Worm (Caenorhabditis elegans) whole organism, late embryonic: ENCODE results near the gene ZK1307.9.
A peak's percentile ranks its signal among the peaks of the same experiment; 100 is the strongest.

Experiments used
- C08G9.2 ChIP-seq: sonication (generic microtip); optimal IDR thresholded peaks from 2 replicates; lab custom pipeline; 2016; ENCODE audit warnings: mild to moderate bottlenecking, missing genetic modification characterization, moderate library complexity, missing compliant biosample characterization
- C38D4.7 ChIP-seq: fragments of 200-800 bp; sonication (Bioruptor generic); optimal IDR thresholded peaks from 2 replicates; lab custom pipeline; 2018; ENCODE audit warnings: mild to moderate bottlenecking, missing genetic modification characterization, moderate library complexity, missing compliant biosample characterization
- F13H6.1 ChIP-seq: sonication (generic microtip); optimal IDR thresholded peaks from 2 replicates; lab custom pipeline; 2016; ENCODE audit warnings: missing genetic modification characterization, missing compliant biosample characterization
- K02D7.2 ChIP-seq: sonication (generic microtip); optimal IDR thresholded peaks from 2 replicates; lab custom pipeline; 2017; ENCODE audit warnings: mild to moderate bottlenecking, missing genetic modification characterization, missing compliant biosample characterization
- K09A11.1 ChIP-seq: sonication (generic microtip); optimal IDR thresholded peaks from 2 replicates; lab custom pipeline; 2017; ENCODE audit warnings: antibody characterized with exemption, mild to moderate bottlenecking, missing genetic modification characterization, missing compliant biosample characterization; ENCODE audit not compliant: insufficient read depth
- ahr-1 ChIP-seq: sonication (generic microtip); optimal IDR thresholded peaks from 2 replicates; lab custom pipeline; 2016; ENCODE audit warnings: missing genetic modification characterization, missing compliant biosample characterization
- ama-1 ChIP-seq: fragments of 150-350 bp; optimal IDR thresholded peaks from 2 replicates; lab custom pipeline; 2014
- ceh-19 ChIP-seq: fragments of 200-800 bp; sonication (Bioruptor generic); optimal IDR thresholded peaks from 2 replicates; lab custom pipeline; 2018; ENCODE audit warnings: mild to moderate bottlenecking, missing genetic modification characterization, missing compliant biosample characterization
- ceh-22 ChIP-seq: sonication (generic microtip); optimal IDR thresholded peaks from 2 replicates; lab custom pipeline; 2017; ENCODE audit warnings: missing biosample characterization, missing genetic modification characterization
- ceh-24 ChIP-seq: sonication (generic microtip); optimal IDR thresholded peaks from 2 replicates; lab custom pipeline; 2016; ENCODE audit warnings: mild to moderate bottlenecking, missing genetic modification characterization, missing compliant biosample characterization
- ceh-34 ChIP-seq: sonication (generic microtip); optimal IDR thresholded peaks from 2 replicates; lab custom pipeline; 2016; ENCODE audit warnings: mild to moderate bottlenecking, missing genetic modification characterization, missing compliant biosample characterization
- ceh-48 ChIP-seq: sonication (generic microtip); optimal IDR thresholded peaks from 2 replicates; lab custom pipeline; 2016; ENCODE audit warnings: missing genetic modification characterization, inconsistent platforms, missing compliant biosample characterization
- ceh-6 ChIP-seq: fragments of 200-800 bp; sonication (Bioruptor generic); optimal IDR thresholded peaks from 2 replicates; lab custom pipeline; 2018; ENCODE audit warnings: mild to moderate bottlenecking, missing genetic modification characterization, missing compliant biosample characterization
- che-1 ChIP-seq: sonication (generic microtip); optimal IDR thresholded peaks from 2 replicates; lab custom pipeline; 2016; ENCODE audit warnings: mild to moderate bottlenecking, missing genetic modification characterization, missing compliant biosample characterization
- elt-2 ChIP-seq: sonication (generic microtip); optimal IDR thresholded peaks from 2 replicates; lab custom pipeline; 2016; ENCODE audit warnings: missing genetic modification reagents, missing genetic modification characterization, missing compliant biosample characterization
- ets-4 ChIP-seq: sonication (generic microtip); optimal IDR thresholded peaks from 2 replicates; lab custom pipeline; 2016; ENCODE audit warnings: missing genetic modification characterization, missing compliant biosample characterization
- eyg-1 ChIP-seq: sonication (generic microtip); optimal IDR thresholded peaks from 2 replicates; lab custom pipeline; 2016; ENCODE audit warnings: missing genotype, missing genetic modification characterization, missing compliant biosample characterization
- fax-1 ChIP-seq: sonication (generic microtip); optimal IDR thresholded peaks from 2 replicates; lab custom pipeline; 2016; ENCODE audit warnings: missing genotype, missing genetic modification characterization, missing compliant biosample characterization
- fkh-10 ChIP-seq: fragments of 150-350 bp; optimal IDR thresholded peaks from 2 replicates; lab custom pipeline; 2014; ENCODE audit warnings: missing biosample characterization, missing genetic modification reagents, missing genetic modification characterization
- fkh-6 ChIP-seq: sonication (generic microtip); optimal IDR thresholded peaks from 2 replicates; lab custom pipeline; 2016; ENCODE audit warnings: missing genetic modification characterization, missing compliant biosample characterization
- hlh-6 ChIP-seq: sonication (generic microtip); optimal IDR thresholded peaks from 2 replicates; lab custom pipeline; 2016; ENCODE audit warnings: missing genotype, missing genetic modification characterization, missing compliant biosample characterization
- hlh-8 ChIP-seq: sonication (generic microtip); optimal IDR thresholded peaks from 2 replicates; lab custom pipeline; 2016; ENCODE audit warnings: missing genotype, missing genetic modification characterization, missing compliant biosample characterization
- lin-11 ChIP-seq: fragments of 200-800 bp; sonication (Bioruptor generic); optimal IDR thresholded peaks from 2 replicates; lab custom pipeline; 2018; ENCODE audit warnings: mild to moderate bottlenecking, missing genetic modification characterization, missing compliant biosample characterization
- madf-2 ChIP-seq: sonication (generic microtip); optimal IDR thresholded peaks from 2 replicates; lab custom pipeline; 2017; ENCODE audit warnings: missing genetic modification characterization, missing compliant biosample characterization
- npax-4 ChIP-seq: sonication (generic microtip); optimal IDR thresholded peaks from 2 replicates; lab custom pipeline; 2016; ENCODE audit warnings: missing genetic modification characterization, missing compliant biosample characterization
- pat-9 ChIP-seq: fragments of 200-800 bp; sonication (Bioruptor generic); optimal IDR thresholded peaks from 2 replicates; lab custom pipeline; 2018; ENCODE audit warnings: mild to moderate bottlenecking, missing genetic modification characterization, moderate library complexity, missing compliant biosample characterization
- pax-1 ChIP-seq: fragments of 150-350 bp; optimal IDR thresholded peaks from 2 replicates; lab custom pipeline; 2014; ENCODE audit warnings: missing biosample characterization, missing genetic modification characterization
- ref-2 ChIP-seq: sonication (generic microtip); optimal IDR thresholded peaks from 2 replicates; lab custom pipeline; 2016; ENCODE audit warnings: missing genetic modification characterization, missing compliant biosample characterization
- rnt-1 ChIP-seq: sonication (generic microtip); optimal IDR thresholded peaks from 2 replicates; lab custom pipeline; 2016; ENCODE audit warnings: missing genetic modification characterization, missing compliant biosample characterization
- sox-4 ChIP-seq: sonication (generic microtip); optimal IDR thresholded peaks from 2 replicates; lab custom pipeline; 2017; ENCODE audit warnings: mild to moderate bottlenecking, missing genetic modification characterization, inconsistent platforms, missing compliant biosample characterization
- syd-9 ChIP-seq: sonication (generic microtip); optimal IDR thresholded peaks from 2 replicates; lab custom pipeline; 2016; ENCODE audit warnings: mild to moderate bottlenecking, missing genetic modification characterization, moderate library complexity, missing compliant biosample characterization
- tbx-7 ChIP-seq: sonication (generic microtip); optimal IDR thresholded peaks from 2 replicates; lab custom pipeline; 2016; ENCODE audit warnings: missing genotype, missing genetic modification characterization, missing compliant biosample characterization
- unc-42 ChIP-seq: sonication (generic microtip); optimal IDR thresholded peaks from 2 replicates; lab custom pipeline; 2016; ENCODE audit warnings: missing genotype, missing genetic modification characterization, missing compliant biosample characterization
- unc-55 ChIP-seq: sonication (generic microtip); optimal IDR thresholded peaks from 2 replicates; lab custom pipeline; 2017; ENCODE audit warnings: missing biosample characterization, missing genetic modification reagents, missing genetic modification characterization
- ztf-16 ChIP-seq: sonication (generic microtip); optimal IDR thresholded peaks from 2 replicates; lab custom pipeline; 2017; ENCODE audit warnings: missing genetic modification characterization, missing compliant biosample characterization

ZK1307.9 gene

ce11 chrII:9674678-9675077 lies 25.4 kb downstream of the ZK1307.9 start, which contains the start of gene arc-1:
arc-1 (plus strand) TSS chrII:9674978.
- TF ChIP-seq ama-1 (lab: Kevin White, UChicago), result no peak
- no peak for TF ChIP-seq ztf-16 (tag; lab: Kevin White, UChicago)
- TF ChIP-seq eyg-1 (tag; lab: Kevin White, UChicago), result no peak
- no peak for TF ChIP-seq C38D4.7
- no peak for TF ChIP-seq ceh-24 (tag; lab: Kevin White, UChicago)
- no peak for TF ChIP-seq pat-9 (tag; lab: Kevin White, UChicago)
- TF ChIP-seq, all 69 proteins: peak for 0

ce11 chrII:9677470-9677869 lies 28.2 kb downstream of the ZK1307.9 start:
- TF ChIP-seq F13H6.1 (tag; lab: Kevin White, UChicago), result no peak
- no peak for TF ChIP-seq syd-9
- no peak for TF ChIP-seq lin-11 (tag; lab: Kevin White, UChicago)

ce11 chrII:9679842-9680241 lies 30.6 kb downstream of the ZK1307.9 start:
- no peak for TF ChIP-seq ceh-22 (tag; lab: Kevin White, UChicago)
- no peak for TF ChIP-seq C08G9.2
- TF ChIP-seq pax-1, result no peak
- no peak for TF ChIP-seq sox-4 (tag; lab: Kevin White, UChicago)
- TF ChIP-seq madf-2, result no peak
- TF ChIP-seq ceh-19 (GFP tag; lab: Kevin White, UChicago), result no peak
- no peak for TF ChIP-seq tbx-7
- no peak for TF ChIP-seq hlh-6
- no peak for TF ChIP-seq npax-4 (tag; lab: Kevin White, UChicago)
- TF ChIP-seq ahr-1 (tag; lab: Kevin White, UChicago), result no peak
- no peak for TF ChIP-seq ceh-24 (tag; lab: Kevin White, UChicago)
- no peak for TF ChIP-seq ama-1 (lab: Kevin White, UChicago)
- no peak for TF ChIP-seq elt-2 (tag; lab: Kevin White, UChicago)
- TF ChIP-seq unc-55 (GFP tag; lab: Kevin White, UChicago), result no peak
- TF ChIP-seq fax-1 (tag; lab: Kevin White, UChicago), result no peak
- TF ChIP-seq hlh-8 (tag; lab: Kevin White, UChicago), result no peak
- TF ChIP-seq che-1, result no peak
- TF ChIP-seq ets-4 (tag; lab: Kevin White, UChicago), result no peak

ce11 chrII:9680493-9680892 lies 31.2 kb downstream of the ZK1307.9 start, which contains the start of gene ZK1320.13:
ZK1320.13 (plus strand) TSS chrII:9680793.
- TF ChIP-seq hlh-8 (tag; lab: Kevin White, UChicago) (no peak), fkh-6 (tag; lab: Kevin White, UChicago) (no peak), ref-2 (tag; lab: Kevin White, UChicago) (no peak), rnt-1 (no peak), ceh-48 (tag; lab: Kevin White, UChicago) (no peak), K09A11.1 (tag; lab: Kevin White, UChicago) (no peak), che-1 (no peak), eyg-1 (tag; lab: Kevin White, UChicago) (no peak), ceh-6 (no peak), K02D7.2 (no peak), ceh-34 (tag; lab: Kevin White, UChicago) (no peak), F13H6.1 (tag; lab: Kevin White, UChicago) (no peak)

ce11 chrII:9682044-9682443 lies 32.8 kb downstream of the ZK1307.9 start:
- no peak for TF ChIP-seq K09A11.1 (tag; lab: Kevin White, UChicago)
- TF ChIP-seq npax-4 (tag; lab: Kevin White, UChicago), result no peak
- peak; percentile 50 for TF ChIP-seq unc-42
- TF ChIP-seq fkh-10 (GFP tag; lab: Kevin White, UChicago), result no peak
- no peak for TF ChIP-seq ets-4 (tag; lab: Kevin White, UChicago)
- TF ChIP-seq, all 69 proteins: peak for 1
